Worm (Caenorhabditis elegans): Measurements from ENCODE around the gene gbb-1.

Gene gbb-1

DNA sequence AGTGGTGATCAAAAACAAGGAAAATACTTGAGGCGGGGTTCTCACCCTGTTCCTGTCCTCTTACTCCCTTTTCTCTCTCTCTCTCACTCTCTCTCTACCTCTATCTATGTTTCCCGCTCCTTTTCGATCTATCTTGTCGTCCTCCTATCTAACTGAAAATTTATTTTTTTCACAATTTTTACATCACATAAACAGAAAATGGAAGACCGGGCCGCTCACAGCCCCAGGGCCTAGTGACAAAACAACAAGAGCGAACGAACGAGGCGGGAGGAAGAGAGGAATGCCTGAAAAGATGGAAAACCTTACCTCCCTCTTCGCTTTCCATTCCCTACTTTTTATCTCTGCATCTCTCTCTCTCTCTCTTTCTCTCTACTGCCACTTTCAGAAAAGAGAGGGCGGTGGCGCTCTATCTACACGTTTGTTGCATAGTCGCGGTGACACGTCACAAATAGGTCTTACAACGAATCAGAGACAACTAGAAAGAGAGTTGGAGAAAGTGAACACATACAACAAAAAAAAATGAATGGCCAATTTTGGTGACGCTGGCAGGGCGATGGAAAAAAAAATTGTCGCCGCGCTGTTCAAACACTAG, 13.2 kb downstream of the gbb-1 start (continued):
- TF ChIP-seq lin-11 (tag; optimal IDR thresholded peaks at IDR 0.05) (no peak), peb-1 (tag; optimal IDR thresholded peaks at IDR 0.05) (no peak), sma-9 (GFP tag; optimal IDR thresholded peaks at IDR 0.05) (peak; percentile 10), sma-9 (tag; optimal IDR thresholded peaks at IDR 0.05) (no peak), fos-1 (tag; optimal IDR thresholded peaks at IDR 0.05) (peak; percentile 17), ceh-16 (tag; optimal IDR thresholded peaks at IDR 0.05) (no peak), nhr-11 (tag; optimal IDR thresholded peaks at IDR 0.05) (no peak), sma-3 (GFP tag; optimal IDR thresholded peaks at IDR 0.05) (no peak), crh-2 (tag; optimal IDR thresholded peaks at IDR 0.05) (peak; percentile 72), gmeb-1 (tag; optimal IDR thresholded peaks at IDR 0.05) (no peak), nhr-21 (tag; optimal IDR thresholded peaks at IDR 0.05) (no peak)

- TF ChIP-seq nhr-6 (tag; optimal IDR thresholded peaks at IDR 0.05) (no peak), elt-1 (tag; optimal IDR thresholded peaks at IDR 0.05) (no peak), ztf-11 (tag; optimal IDR thresholded peaks at IDR 0.05) (no peak), elt-3 (tag; optimal IDR thresholded peaks at IDR 0.05) (no peak), F13H6.1 (tag; optimal IDR thresholded peaks at IDR 0.05) (peak; percentile 86), lsy-2 (tag; optimal IDR thresholded peaks at IDR 0.05) (peak; percentile 9 to 83), mbf-1 (tag; optimal IDR thresholded peaks at IDR 0.05) (no peak), crh-2 (tag; optimal IDR thresholded peaks at IDR 0.05) (peak; percentile 58), nhr-77 (tag; optimal IDR thresholded peaks at IDR 0.05) (no peak), ztf-1 (GFP tag; conservative IDR thresholded peaks at IDR 0.05) (no peak), aly-2 (tag; optimal IDR thresholded peaks at IDR 0.05) (no peak), sma-3 (GFP tag; optimal IDR thresholded peaks at IDR 0.05) (peak; percentile 67), peb-1 (tag; optimal IDR thresholded peaks at IDR 0.05) (no peak), fos-1 (tag; optimal IDR thresholded peaks at IDR 0.05) (peak; percentile 73), alr-1 (tag; optimal IDR thresholded peaks at IDR 0.05) (no peak), unc-62 (GFP tag; optimal IDR thresholded peaks at IDR 0.05) (peak; percentile 65), gmeb-1 (tag; optimal IDR thresholded peaks at IDR 0.05) (peak; percentile 3), nhr-21 (tag; optimal IDR thresholded peaks at IDR 0.05) (peak; percentile 63), ama-1 (optimal IDR thresholded peaks at IDR 0.05) (peak; percentile 72), mdl-1 (tag; optimal IDR thresholded peaks at IDR 0.05) (peak; percentile 81 to 95), egl-27 (tag; optimal IDR thresholded peaks at IDR 0.05) (peak; percentile 43), zag-1 (tag; optimal IDR thresholded peaks at IDR 0.05) (peak; percentile 59), sem-4 (tag; optimal IDR thresholded peaks at IDR 0.05) (peak; percentile 81), lin-39 (tag; optimal IDR thresholded peaks at IDR 0.05) (no peak), nhr-237 (tag; optimal IDR thresholded peaks at IDR 0.05) (no peak), sma-9 (GFP tag; optimal IDR thresholded peaks at IDR 0.05) (peak; percentile 86), sma-9 (tag; optimal IDR thresholded peaks at IDR 0.05) (no peak), unc-39 (tag; optimal IDR thresholded peaks at IDR 0.05) (no peak), nhr-129 (tag; optimal IDR thresholded peaks at IDR 0.05) (peak; percentile 94), ZK546.5 (tag; optimal IDR thresholded peaks at IDR 0.05) (no peak), blmp-1 (tag; optimal IDR thresholded peaks at IDR 0.05; ENCODE audit: insufficient read depth) (peak; percentile 2), R02D3.7 (tag; optimal IDR thresholded peaks at IDR 0.05) (no peak), ceh-16 (tag; optimal IDR thresholded peaks at IDR 0.05) (no peak), lin-13 (GFP tag; optimal IDR thresholded peaks at IDR 0.05) (no peak), ztf-4 (tag; optimal IDR thresholded peaks at IDR 0.05) (peak; percentile 67), nhr-25 (tag; optimal IDR thresholded peaks at IDR 0.05) (no peak), nhr-11 (tag; optimal IDR thresholded peaks at IDR 0.05) (no peak), nhr-23 (tag; optimal IDR thresholded peaks at IDR 0.05) (no peak), Y55F3AM.14 (GFP tag; optimal IDR thresholded peaks at IDR 0.05) (peak; percentile 68), mab-5 (tag; optimal IDR thresholded peaks at IDR 0.05) (no peak), ceh-82 (tag; optimal IDR thresholded peaks at IDR 0.05) (peak; percentile 51), nhr-12 (tag; optimal IDR thresholded peaks at IDR 0.05) (no peak), C34F6.9 (tag; optimal IDR thresholded peaks at IDR 0.05) (peak; percentile 93), skn-1 (tag; optimal IDR thresholded peaks at IDR 0.05) (no peak), nhr-10 (tag; optimal IDR thresholded peaks at IDR 0.05) (peak; percentile 51), unc-55 (GFP tag; optimal IDR thresholded peaks at IDR 0.05) (peak; percentile 51), snpc-4 (tag; optimal IDR thresholded peaks at IDR 0.05) (no peak), dmd-4 (tag; optimal IDR thresholded peaks at IDR 0.05) (no peak), lin-11 (tag; optimal IDR thresholded peaks at IDR 0.05) (peak; percentile 85)
These were observed 13.8 kb downstream of the gbb-1 start for ce11 chrX:2971542-2971988.

Data from whole organism, L2 larva.